Worm (Caenorhabditis elegans) whole organism, mixed stage, embryonic: Measurements from ENCODE around the gene try-3.
A peak's percentile ranks its signal among the peaks of the same experiment; 100 is the strongest.

ENCODE experiments used
- M03D4.4 ChIP-seq: sonication (generic microtip); optimal IDR thresholded peaks from 2 replicates; lab custom pipeline; 2017; ENCODE audit warnings: mild to moderate bottlenecking, missing genetic modification characterization, missing compliant biosample characterization
- blmp-1 ChIP-seq: fragments of 150-350 bp; optimal IDR thresholded peaks from 2 replicates; lab custom pipeline; 2014; ENCODE audit warnings: missing biosample characterization, missing genetic modification characterization
- ceh-43 ChIP-seq: fragments of 200-800 bp; sonication (Bioruptor generic); optimal IDR thresholded peaks from 2 replicates; lab custom pipeline; 2018; ENCODE audit warnings: mild to moderate bottlenecking, missing genetic modification characterization, moderate library complexity, missing compliant biosample characterization
- ceh-83 ChIP-seq: fragments of 200-800 bp; sonication (Bioruptor generic); optimal IDR thresholded peaks from 2 replicates; lab custom pipeline; 2018; ENCODE audit warnings: mild to moderate bottlenecking, missing genetic modification characterization, missing compliant biosample characterization
- ces-1 ChIP-seq: fragments of 150-350 bp; optimal IDR thresholded peaks from 2 replicates; lab custom pipeline; 2014; ENCODE audit warnings: missing biosample characterization, missing genetic modification reagents, missing genetic modification characterization
- drap-1 ChIP-seq: fragments of 200-800 bp; sonication (Bioruptor generic); optimal IDR thresholded peaks from 3 replicates; lab custom pipeline; 2018; ENCODE audit warnings: mild to moderate bottlenecking, missing genetic modification characterization, missing compliant biosample characterization
- elt-1 ChIP-seq: sonication (generic microtip); optimal IDR thresholded peaks from 2 replicates; lab custom pipeline; 2017; ENCODE audit warnings: missing genetic modification characterization, mild to moderate bottlenecking, missing compliant biosample characterization, antibody characterized with exemption, moderate library complexity, borderline replicate concordance; ENCODE audit not compliant: insufficient read depth
- elt-3 ChIP-seq: fragments of 150-350 bp; optimal IDR thresholded peaks from 2 replicates; lab custom pipeline; 2014; ENCODE audit warnings: missing biosample characterization, missing genetic modification characterization
- flh-1 ChIP-seq: fragments of 200-800 bp; sonication (Bioruptor generic); optimal IDR thresholded peaks from 2 replicates; lab custom pipeline; 2018; ENCODE audit warnings: mild to moderate bottlenecking, missing genetic modification characterization, moderate library complexity, missing compliant biosample characterization
- hlh-1 ChIP-seq: fragments of 150-350 bp; optimal IDR thresholded peaks from 2 replicates; lab custom pipeline; 2014; ENCODE audit warnings: missing biosample characterization, missing genetic modification reagents, missing genetic modification characterization
- lin-13 ChIP-seq: fragments of 150-350 bp; optimal IDR thresholded peaks from 2 replicates; lab custom pipeline; 2014; ENCODE audit warnings: missing biosample characterization, missing genetic modification characterization
- lin-32 ChIP-seq: fragments of 200-800 bp; sonication (Bioruptor generic); optimal IDR thresholded peaks from 2 replicates; lab custom pipeline; 2018; ENCODE audit warnings: mild to moderate bottlenecking, missing genetic modification characterization, missing compliant biosample characterization
- mab-5 ChIP-seq: fragments of 150-350 bp; optimal IDR thresholded peaks from 2 replicates; lab custom pipeline; 2014; ENCODE audit warnings: missing biosample characterization, missing genetic modification characterization
- mls-2 ChIP-seq: sonication (generic microtip); optimal IDR thresholded peaks from 2 replicates; lab custom pipeline; 2016; ENCODE audit warnings: mild to moderate bottlenecking, missing genetic modification characterization, moderate library complexity, missing compliant biosample characterization
- nhr-12 ChIP-seq: fragments of 150-350 bp; optimal IDR thresholded peaks from 2 replicates; lab custom pipeline; 2014; ENCODE audit warnings: missing biosample characterization, missing genetic modification characterization
- nhr-2 ChIP-seq: fragments of 150-350 bp; optimal IDR thresholded peaks from 2 replicates; lab custom pipeline; 2014; ENCODE audit warnings: missing biosample characterization, missing genetic modification characterization
- nhr-237 ChIP-seq: fragments of 150-350 bp; optimal IDR thresholded peaks from 2 replicates; lab custom pipeline; 2014; ENCODE audit warnings: missing biosample characterization, missing genetic modification characterization
- nhr-28 ChIP-seq: fragments of 150-350 bp; optimal IDR thresholded peaks from 2 replicates; lab custom pipeline; 2014; ENCODE audit warnings: missing biosample characterization, missing genetic modification characterization
- nhr-76 ChIP-seq: sonication (generic microtip); optimal IDR thresholded peaks from 2 replicates; lab custom pipeline; 2017; ENCODE audit warnings: missing biosample characterization, missing genetic modification characterization
- pha-4 ChIP-seq: fragments of 150-350 bp; optimal IDR thresholded peaks from 2 replicates; lab custom pipeline; 2018; ENCODE audit warnings: missing biosample characterization, missing genetic modification reagents, missing genetic modification characterization
- sem-2 ChIP-seq: fragments of 200-800 bp; sonication (Bioruptor generic); optimal IDR thresholded peaks from 2 replicates; lab custom pipeline; 2018; ENCODE audit warnings: mild to moderate bottlenecking, missing genetic modification characterization, missing compliant biosample characterization
- snpc-4 ChIP-seq: fragments of 150-350 bp; optimal IDR thresholded peaks from 2 replicates; lab custom pipeline; 2014; ENCODE audit warnings: missing biosample characterization, missing genetic modification characterization
- tbx-8 ChIP-seq: fragments of 200-800 bp; sonication (Bioruptor generic); optimal IDR thresholded peaks from 2 replicates; lab custom pipeline; 2018; ENCODE audit warnings: mild to moderate bottlenecking, missing genetic modification characterization, moderate library complexity, missing compliant biosample characterization
- unc-120 ChIP-seq: sonication (generic microtip); optimal IDR thresholded peaks from 2 replicates; lab custom pipeline; 2017; ENCODE audit warnings: missing genetic modification characterization, missing compliant biosample characterization; ENCODE audit not compliant: poor library complexity, severe bottlenecking
- unc-39 ChIP-seq: fragments of 150-350 bp; optimal IDR thresholded peaks from 2 replicates; lab custom pipeline; 2014; ENCODE audit warnings: missing biosample characterization, missing genetic modification characterization
- unc-62 ChIP-seq: fragments of 150-350 bp; optimal IDR thresholded peaks from 2 replicates; lab custom pipeline; 2014; ENCODE audit warnings: missing biosample characterization, missing genetic modification reagents, missing genetic modification characterization
- zip-8 ChIP-seq: fragments of 150-350 bp; optimal IDR thresholded peaks from 2 replicates; lab custom pipeline; 2014; ENCODE audit warnings: missing biosample characterization, missing genetic modification characterization
- ztf-11 ChIP-seq: fragments of 150-350 bp; optimal IDR thresholded peaks from 2 replicates; lab custom pipeline; 2014; ENCODE audit warnings: missing biosample characterization, missing genetic modification characterization

Gene try-3

ce11 chrIV:6551359-6552031 is 5.5 kb upstream of the try-3 start:
- peak; percentile 83 for TF ChIP-seq zip-8 (tag; lab: Kevin White, UChicago)
- TF ChIP-seq, all 35 proteins: peak for 1; not testable (repeated sequence) for 34

DNA sequence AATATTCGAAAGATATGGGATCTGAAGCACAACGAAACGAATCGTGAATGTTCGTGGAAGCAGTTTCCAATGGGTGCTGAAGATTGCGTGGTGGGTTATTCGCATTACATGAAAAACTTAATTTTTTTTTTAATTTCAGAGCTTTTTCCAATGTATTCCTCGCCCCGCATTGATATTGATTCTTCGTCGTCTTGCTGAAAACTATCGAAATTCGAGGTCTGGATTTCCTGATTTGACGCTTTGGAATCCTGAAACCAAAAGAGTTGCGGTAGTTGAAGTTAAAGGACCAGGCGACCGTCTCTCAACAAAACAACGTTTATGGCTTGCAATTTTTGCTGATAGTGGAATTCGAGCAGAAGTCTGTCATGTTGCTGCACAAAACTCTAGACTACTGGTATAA is 4.9 kb upstream of the try-3 start:
- TF ChIP-seq lin-13 (tag; lab: Kevin White, UChicago) (no peak), nhr-2 (tag; lab: Kevin White, UChicago) (no peak), tbx-8 (no peak), nhr-76 (tag; lab: Kevin White, UChicago) (no peak)
- TF ChIP-seq, all 35 proteins: peak for 0

ce11 chrIV:6554865-6555264 is 2.1 kb upstream of the try-3 start:
- TF ChIP-seq nhr-28 (tag; lab: Kevin White, UChicago) (no peak), M03D4.4 (tag; lab: Kevin White, UChicago) (no peak)

DNA sequence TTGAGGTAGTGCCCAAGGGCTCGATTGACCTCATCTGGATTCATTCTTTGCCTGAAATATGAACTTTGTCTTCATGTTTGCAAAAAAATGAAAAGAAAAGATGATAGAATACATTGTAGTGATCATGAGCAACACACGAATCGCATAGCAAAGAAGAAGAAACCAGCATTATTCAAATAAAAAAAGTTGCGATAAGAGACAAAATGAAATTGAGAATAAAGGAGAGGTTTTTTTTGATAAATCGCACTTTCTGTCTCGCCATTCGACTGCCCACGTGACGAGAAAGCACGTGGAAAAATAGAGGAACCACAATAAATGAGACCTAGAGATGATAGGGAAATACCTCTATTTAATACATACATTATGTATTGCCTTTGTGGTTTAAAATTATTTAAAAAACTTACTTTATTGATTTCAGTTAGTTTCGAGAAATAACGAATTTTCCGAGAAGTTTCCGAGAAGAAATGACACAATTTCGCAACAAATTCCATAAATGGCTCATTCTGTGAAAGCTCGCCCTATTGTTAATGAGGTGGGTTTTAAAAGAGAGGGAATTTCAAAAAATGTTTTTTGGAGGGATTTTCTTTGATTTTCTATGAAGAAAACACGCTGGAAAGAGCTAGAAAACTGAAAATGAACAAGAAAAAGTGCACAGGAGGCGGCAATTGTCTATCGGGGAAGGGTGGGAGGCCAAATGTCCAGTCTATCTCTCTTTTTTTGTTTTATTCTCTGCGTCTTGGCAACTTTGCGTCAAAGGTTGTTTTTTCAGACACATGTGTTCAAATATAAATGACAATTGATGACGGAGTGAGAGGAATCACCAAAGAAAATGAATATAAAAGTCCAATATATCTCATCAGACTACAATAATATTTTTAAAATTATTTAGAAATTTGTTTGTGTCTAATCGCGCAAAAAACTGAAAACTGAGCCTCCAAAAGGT is 1.3 kb upstream of the try-3 start, which contains the start of gene paqr-1:
paqr-1 (minus strand) TSS at position 51 of the 943 bp plus-strand sequence.
- TF ChIP-seq hlh-1 (peak; percentile 41), zip-8 (tag; lab: Kevin White, UChicago) (no peak), ces-1 (GFP tag; lab: Kevin White, UChicago) (peak; percentile 56), pha-4 (tag; lab: Kevin White, UChicago) (no peak), tbx-8 (no peak)

- TF ChIP-seq elt-3 (tag; lab: Kevin White, UChicago) (no peak), flh-1 (GFP tag; lab: Kevin White, UChicago) (no peak), ztf-11 (tag; lab: Kevin White, UChicago) (no peak), drap-1 (GFP tag; lab: Kevin White, UChicago) (no peak), ceh-83 (no peak), mab-5 (tag; lab: Kevin White, UChicago) (no peak), nhr-237 (no peak), tbx-8 (no peak), snpc-4 (tag; lab: Kevin White, UChicago) (no peak), lin-32 (no peak), M03D4.4 (tag; lab: Kevin White, UChicago) (no peak), hlh-1 (no peak), unc-120 (tag; lab: Kevin White, UChicago) (no peak), nhr-12 (tag; lab: Kevin White, UChicago) (no peak), nhr-28 (tag; lab: Kevin White, UChicago) (no peak)
These were observed 3.5 kb downstream of the try-3 start, which contains the start of gene best-9 for ce11 chrIV:6560434-6560833. best-9 (plus strand) TSS chrIV:6560734.

- TF ChIP-seq drap-1 (GFP tag; lab: Kevin White, UChicago) = no peak
- TF ChIP-seq nhr-2 (tag; lab: Kevin White, UChicago) = no peak
- TF ChIP-seq sem-2 (GFP tag; lab: Kevin White, UChicago) = no peak
- TF ChIP-seq lin-32 = no peak
- no peak for TF ChIP-seq ceh-43
- no peak for TF ChIP-seq elt-1 (tag; lab: Kevin White, UChicago)
- TF ChIP-seq elt-3 (tag; lab: Kevin White, UChicago) = no peak
- TF ChIP-seq unc-39 (tag; lab: Kevin White, UChicago) = no peak
- no peak for TF ChIP-seq nhr-237
- TF ChIP-seq blmp-1 (tag; lab: Kevin White, UChicago) = no peak
- TF ChIP-seq zip-8 (tag; lab: Kevin White, UChicago) = no peak
- no peak for TF ChIP-seq unc-62 (GFP tag; lab: Kevin White, UChicago)
- TF ChIP-seq mab-5 (tag; lab: Kevin White, UChicago) = no peak
- no peak for TF ChIP-seq mls-2 (tag; lab: Kevin White, UChicago)
These were observed 5.1 kb downstream of the try-3 start for ce11 chrIV:6562039-6562438.
